Fruit fly (Drosophila melanogaster): ENCODE measurements around the gene Rabex-5.

DNA sequence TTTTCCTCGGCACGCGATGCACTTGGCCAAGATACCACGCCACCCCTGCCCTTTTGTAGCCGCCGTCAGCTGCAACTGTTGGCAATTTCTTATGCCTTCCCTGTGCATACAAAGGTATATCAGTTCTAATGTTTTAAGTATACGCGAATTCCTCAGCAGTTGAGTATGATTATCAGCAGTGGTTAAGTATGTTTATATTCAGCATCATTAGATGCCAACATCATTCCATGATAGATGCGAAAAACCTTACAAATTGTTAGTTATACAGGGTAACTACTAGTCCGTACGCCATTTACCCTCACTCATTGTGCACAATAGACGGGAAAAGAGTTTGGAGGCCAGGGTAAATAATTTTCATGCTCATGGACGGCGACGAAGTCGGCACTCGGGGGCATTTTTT lies 16.0 kb upstream of the Rabex-5 start:
- TF ChIP-seq EcR (GFP tag; optimal IDR thresholded peaks at IDR 0.05) (no peak), CG10348 (GFP tag; IDR thresholded peaks at IDR 0.05) (no peak), CG17806 (tag; optimal IDR thresholded peaks at IDR 0.05) (no peak)
